Worm (Caenorhabditis elegans) whole organism, early embryonic: ENCODE data around the gene gly-20.

Experiments used
- B0310.2 ChIP-seq: sonication (generic microtip); optimal IDR thresholded peaks from 2 replicates; lab custom pipeline; 2016; ENCODE audit warnings: mild to moderate bottlenecking, missing genetic modification characterization, missing compliant biosample characterization
- F13C5.2 ChIP-seq: sonication (generic microtip); optimal IDR thresholded peaks from 2 replicates; lab custom pipeline; 2017; ENCODE audit warnings: mild to moderate bottlenecking, missing genetic modification characterization, inconsistent platforms, missing compliant biosample characterization
- aly-1 ChIP-seq: sonication (generic microtip); optimal IDR thresholded peaks from 2 replicates; lab custom pipeline; 2016; ENCODE audit warnings: missing genetic modification characterization, missing compliant biosample characterization
- ama-1 ChIP-seq: fragments of 150-350 bp; optimal IDR thresholded peaks from 2 replicates; lab custom pipeline; 2014
- ceh-13 ChIP-seq: fragments of 200-800 bp; sonication (Bioruptor generic); optimal IDR thresholded peaks from 2 replicates; lab custom pipeline; 2018; ENCODE audit warnings: mild to moderate bottlenecking, missing genetic modification characterization, missing compliant biosample characterization
- ceh-36 ChIP-seq: sonication (generic microtip); optimal IDR thresholded peaks from 2 replicates; lab custom pipeline; 2016; ENCODE audit warnings: missing genetic modification characterization, inconsistent platforms, missing compliant biosample characterization
- ets-7 ChIP-seq: sonication (generic microtip); optimal IDR thresholded peaks from 2 replicates; lab custom pipeline; 2016; ENCODE audit warnings: missing genotype, missing genetic modification characterization, missing compliant biosample characterization
- flt-1 ChIP-seq: fragments of 200-800 bp; sonication (Bioruptor generic); IDR thresholded peaks from 2 replicates; pipeline ENCODE4 v1.3.6; 2022; ENCODE audit warnings: missing genetic modification characterization, missing compliant biosample characterization
- hmbx-1 ChIP-seq: sonication (generic microtip); optimal IDR thresholded peaks from 2 replicates; lab custom pipeline; 2016; ENCODE audit warnings: mild to moderate bottlenecking, missing genetic modification characterization, missing compliant biosample characterization
- hmg-4 ChIP-seq: fragments of 200-800 bp; sonication (Bioruptor generic); optimal IDR thresholded peaks from 2 replicates; lab custom pipeline; 2018; ENCODE audit warnings: mild to moderate bottlenecking, missing genetic modification characterization, missing compliant biosample characterization
- hnd-1 ChIP-seq: sonication (generic microtip); optimal IDR thresholded peaks from 2 replicates; lab custom pipeline; 2016; ENCODE audit warnings: missing genetic modification characterization, missing compliant biosample characterization
- pes-1 ChIP-seq: fragments of 200-800 bp; sonication (Bioruptor generic); IDR thresholded peaks from 2 replicates; pipeline ENCODE4 v1.3.6; 2022; ENCODE audit warnings: missing genetic modification reagents, missing genetic modification characterization, missing compliant biosample characterization
- scrt-1 ChIP-seq: fragments of 200-800 bp; sonication (Bioruptor generic); IDR thresholded peaks from 2 replicates; pipeline ENCODE4 v1.3.6; 2022; ENCODE audit warnings: missing genetic modification characterization, missing compliant biosample characterization
- sea-1 ChIP-seq: fragments of 200-800 bp; sonication (Bioruptor generic); conservative IDR thresholded peaks from 2 replicates; pipeline ENCODE4 v1.3.6; 2022; ENCODE audit warnings: missing genetic modification characterization, missing compliant biosample characterization
- tbx-11 ChIP-seq: fragments of 200-800 bp; sonication (Bioruptor generic); IDR thresholded peaks from 2 replicates; pipeline ENCODE4 v1.3.6; 2022; ENCODE audit warnings: missing genetic modification characterization, missing compliant biosample characterization
- tbx-37 ChIP-seq: fragments of 200-800 bp; sonication (Bioruptor generic); conservative IDR thresholded peaks from 2 replicates; pipeline ENCODE4 v1.3.6; 2022; ENCODE audit warnings: missing genetic modification reagents, missing genetic modification characterization, missing compliant biosample characterization
- tra-4 ChIP-seq: sonication (generic microtip); optimal IDR thresholded peaks from 2 replicates; lab custom pipeline; 2017; ENCODE audit warnings: missing genetic modification characterization, missing compliant biosample characterization

Gene gly-20

ce11 chrV:11247846-11248245 lies 34.5 kb upstream of the gly-20 start, which contains the start of gene mam-4:
Gene mam-4, plus strand, starts transcription at chrV:11248146.
- TF ChIP-seq ceh-13 (GFP tag; lab: Kevin White, UChicago): no peak
- no peak for TF ChIP-seq ama-1 (lab: Kevin White, UChicago)
- no peak for TF ChIP-seq tbx-37 (GFP tag; lab: Robert Waterston, UW)
- TF ChIP-seq sea-1: no peak
- TF ChIP-seq hnd-1 (tag; lab: Kevin White, UChicago): no peak
- no peak for TF ChIP-seq tbx-11 (GFP tag; lab: Robert Waterston, UW)
- no peak for TF ChIP-seq ets-7
- no peak for TF ChIP-seq hmbx-1 (tag; lab: Kevin White, UChicago)
- TF ChIP-seq aly-1 (tag; lab: Kevin White, UChicago): no peak
- TF ChIP-seq F13C5.2 (tag; lab: Kevin White, UChicago): no peak
- no peak for TF ChIP-seq scrt-1 (GFP tag; lab: Robert Waterston, UW)

ce11 chrV:11250735-11251134 lies 31.6 kb upstream of the gly-20 start, which contains the start of gene T19B10.12:
Gene T19B10.12, plus strand, starts transcription at chrV:11251035.
- TF ChIP-seq hmg-4 (GFP tag; lab: Kevin White, UChicago) (no peak), sea-1 (no peak), flt-1 (GFP tag; lab: Robert Waterston, UW) (no peak), hmbx-1 (tag; lab: Kevin White, UChicago) (no peak), tbx-37 (GFP tag; lab: Robert Waterston, UW) (no peak), ama-1 (lab: Kevin White, UChicago) (no peak), ceh-36 (tag; lab: Kevin White, UChicago) (no peak), ets-7 (no peak), tra-4 (tag; lab: Kevin White, UChicago) (no peak), pes-1 (GFP tag; lab: Robert Waterston, UW) (no peak), F13C5.2 (tag; lab: Kevin White, UChicago) (no peak), tbx-11 (GFP tag; lab: Robert Waterston, UW) (no peak), hnd-1 (tag; lab: Kevin White, UChicago) (no peak), scrt-1 (GFP tag; lab: Robert Waterston, UW) (no peak)

- no peak for TF ChIP-seq tra-4 (tag; lab: Kevin White, UChicago)
- no peak for TF ChIP-seq flt-1 (GFP tag; lab: Robert Waterston, UW)
- no peak for TF ChIP-seq hmg-4 (GFP tag; lab: Kevin White, UChicago)
- TF ChIP-seq ama-1 (lab: Kevin White, UChicago): no peak
- no peak for TF ChIP-seq tbx-11 (GFP tag; lab: Robert Waterston, UW)
- TF ChIP-seq tbx-37 (GFP tag; lab: Robert Waterston, UW): no peak
- TF ChIP-seq hnd-1 (tag; lab: Kevin White, UChicago): no peak
- TF ChIP-seq ets-7: no peak
Measured at ce11 chrV:11251798-11252197, 30.6 kb upstream of the gly-20 start.

- no peak for TF ChIP-seq ets-7
- no peak for TF ChIP-seq flt-1 (GFP tag; lab: Robert Waterston, UW)
- TF ChIP-seq tra-4 (tag; lab: Kevin White, UChicago): no peak
- TF ChIP-seq hnd-1 (tag; lab: Kevin White, UChicago): no peak
- TF ChIP-seq ama-1 (lab: Kevin White, UChicago): no peak
- no peak for TF ChIP-seq ceh-36 (tag; lab: Kevin White, UChicago)
- no peak for TF ChIP-seq ceh-13 (GFP tag; lab: Kevin White, UChicago)
- TF ChIP-seq tbx-11 (GFP tag; lab: Robert Waterston, UW): no peak
- TF ChIP-seq B0310.2 (tag; lab: Kevin White, UChicago): no peak
- TF ChIP-seq scrt-1 (GFP tag; lab: Robert Waterston, UW): no peak
- no peak for TF ChIP-seq aly-1 (tag; lab: Kevin White, UChicago)
- no peak for TF ChIP-seq sea-1
- TF ChIP-seq hmg-4 (GFP tag; lab: Kevin White, UChicago): no peak
- TF ChIP-seq pes-1 (GFP tag; lab: Robert Waterston, UW): no peak
- TF ChIP-seq F13C5.2 (tag; lab: Kevin White, UChicago): no peak
Measured at ce11 chrV:11252429-11252828, 29.9 kb upstream of the gly-20 start, which contains the start of gene srsx-33. Gene srsx-33, minus strand, starts transcription at chrV:11252529.

ce11 chrV:11254980-11255379 lies 27.4 kb upstream of the gly-20 start, which contains the start of gene srsx-31:
Gene srsx-31, minus strand, starts transcription at chrV:11255080.
- no peak for TF ChIP-seq ceh-13 (GFP tag; lab: Kevin White, UChicago)
- no peak for TF ChIP-seq F13C5.2 (tag; lab: Kevin White, UChicago)

ce11 chrV:11258896-11259295 lies 23.5 kb upstream of the gly-20 start, which contains the start of gene lgc-36:
Gene lgc-36, minus strand, starts transcription at chrV:11258996.
- TF ChIP-seq ama-1 (lab: Kevin White, UChicago): no peak
- no peak for TF ChIP-seq tbx-37 (GFP tag; lab: Robert Waterston, UW)
- no peak for TF ChIP-seq B0310.2 (tag; lab: Kevin White, UChicago)
- TF ChIP-seq aly-1 (tag; lab: Kevin White, UChicago): no peak
- no peak for TF ChIP-seq hmbx-1 (tag; lab: Kevin White, UChicago)
- TF ChIP-seq tra-4 (tag; lab: Kevin White, UChicago): no peak
- no peak for TF ChIP-seq ets-7
- TF ChIP-seq ceh-36 (tag; lab: Kevin White, UChicago): no peak
- TF ChIP-seq ceh-13 (GFP tag; lab: Kevin White, UChicago): no peak
- no peak for TF ChIP-seq flt-1 (GFP tag; lab: Robert Waterston, UW)
- TF ChIP-seq sea-1: no peak
- no peak for TF ChIP-seq scrt-1 (GFP tag; lab: Robert Waterston, UW)
- TF ChIP-seq tbx-11 (GFP tag; lab: Robert Waterston, UW): no peak
- no peak for TF ChIP-seq hnd-1 (tag; lab: Kevin White, UChicago)

- TF ChIP-seq tbx-11 (GFP tag; lab: Robert Waterston, UW) (no peak), ceh-36 (tag; lab: Kevin White, UChicago) (no peak), ceh-13 (GFP tag; lab: Kevin White, UChicago) (no peak), tra-4 (tag; lab: Kevin White, UChicago) (no peak), sea-1 (no peak), F13C5.2 (tag; lab: Kevin White, UChicago) (no peak), ama-1 (lab: Kevin White, UChicago) (no peak), hnd-1 (tag; lab: Kevin White, UChicago) (no peak), aly-1 (tag; lab: Kevin White, UChicago) (no peak), pes-1 (GFP tag; lab: Robert Waterston, UW) (no peak), hmbx-1 (tag; lab: Kevin White, UChicago) (no peak), flt-1 (GFP tag; lab: Robert Waterston, UW) (no peak), B0310.2 (tag; lab: Kevin White, UChicago) (no peak)
Measured at ce11 chrV:11260622-11261021, 21.8 kb upstream of the gly-20 start, which contains the start of gene F07B10.7. Gene F07B10.7, minus strand, starts transcription at chrV:11260722.
